Fruit fly (Drosophila melanogaster) S2 (cell line): Measurements from ENCODE around the gene CG14696.

Experiments used
- CG8478 ChIP-seq: fragments of >200 bp; optimal IDR thresholded peaks from 2 replicates; lab custom pipeline; 2018
- CTCF ChIP-seq, 2 experiments: fragments of >200 bp; optimal IDR thresholded peaks; 2 replicates each; lab custom pipeline; 2018

CG14696 gene

dm6 chr3R:10884678-10885421 lies at the start of gene CG14696:
TSS of gene CG14696 (minus strand) at chr3R:10885001.
- TF ChIP-seq CG8478 (lab: Kevin White, UChicago) (no peak), CTCF (optimal IDR thresholded peaks at IDR 0.05; lab: Kevin White, UChicago) (no peak)

dm6 chr3R:10893327-10893726 lies 8.5 kb upstream of the CG14696 start, which contains the start of gene CG6621:
TSS of gene CG6621 (minus strand) at chr3R:10893531.
- peak; percentile 50 to 68 for TF ChIP-seq CTCF (optimal IDR thresholded peaks at IDR 0.05; lab: Kevin White, UChicago)
- no peak for TF ChIP-seq CG8478 (lab: Kevin White, UChicago)

- TF ChIP-seq CG8478 (lab: Kevin White, UChicago) (no peak), CTCF (optimal IDR thresholded peaks at IDR 0.05; lab: Kevin White, UChicago) (no peak)
Observed at dm6 chr3R:10889520-10889887, 4.7 kb upstream of the CG14696 start, which contains the start of gene Ak3. TSS of gene Ak3 (minus strand) at chr3R:10889588.

dm6 chr3R:10888633-10889519 lies 4.1 kb upstream of the CG14696 start:
- no peak for TF ChIP-seq CG8478 (lab: Kevin White, UChicago)
- no peak for TF ChIP-seq CTCF (optimal IDR thresholded peaks at IDR 0.05; lab: Kevin White, UChicago)

- TF ChIP-seq CTCF (optimal IDR thresholded peaks at IDR 0.05; lab: Kevin White, UChicago) (no peak), CG8478 (lab: Kevin White, UChicago) (no peak)
Observed at dm6 chr3R:10888300-10888632, 3.5 kb upstream of the CG14696 start.

- TF ChIP-seq CG8478 (lab: Kevin White, UChicago) (no peak), CTCF (optimal IDR thresholded peaks at IDR 0.05; lab: Kevin White, UChicago) (no peak)
Observed at dm6 chr3R:10886462-10887315, 1.9 kb upstream of the CG14696 start.

- TF ChIP-seq CTCF (optimal IDR thresholded peaks at IDR 0.05; lab: Kevin White, UChicago) (no peak), CG8478 (lab: Kevin White, UChicago) (no peak)
Observed at dm6 chr3R:10885422-10886081, 751 bp upstream of the CG14696 start, which contains the start of gene Leash. TSS of gene Leash (plus strand) at chr3R:10885540.

dm6 chr3R:10884031-10884677 lies 647 bp downstream of the CG14696 start:
- TF ChIP-seq CG8478 (lab: Kevin White, UChicago) (no peak), CTCF (optimal IDR thresholded peaks at IDR 0.05; lab: Kevin White, UChicago) (no peak)

dm6 chr3R:10881824-10882559 lies 2.8 kb downstream of the CG14696 start, which contains the start of gene Tpc1:
TSS of gene Tpc1 (minus strand) at chr3R:10882188.
- TF ChIP-seq CG8478 (lab: Kevin White, UChicago) (no peak), CTCF (optimal IDR thresholded peaks at IDR 0.05; lab: Kevin White, UChicago) (no peak)

dm6 chr3R:10879219-10879618 lies 5.6 kb downstream of the CG14696 start, which contains the start of gene CG14695:
TSS of gene CG14695 (minus strand) at chr3R:10879319.
- TF ChIP-seq CTCF (optimal IDR thresholded peaks at IDR 0.05; lab: Kevin White, UChicago), result no peak
- no peak for TF ChIP-seq CG8478 (lab: Kevin White, UChicago)

- TF ChIP-seq CTCF (optimal IDR thresholded peaks at IDR 0.05; lab: Kevin White, UChicago) (no peak), CG8478 (lab: Kevin White, UChicago) (no peak)
Observed at dm6 chr3R:10878628-10879027, 6.2 kb downstream of the CG14696 start.

dm6 chr3R:10877808-10878207 lies 7.0 kb downstream of the CG14696 start:
- no peak for TF ChIP-seq CTCF (optimal IDR thresholded peaks at IDR 0.05; lab: Kevin White, UChicago)
- no peak for TF ChIP-seq CG8478 (lab: Kevin White, UChicago)
